Worm (Caenorhabditis elegans) whole organism, midembryonic: ENCODE results near the gene Y39B6A.30.
"Not testable (repeated sequence)": the region's sequence is repeated elsewhere in the genome, so short reads cannot be mapped to it uniquely, and the experiment has no call there.

ENCODE experiments used
- T22C8.4 ChIP-seq: fragments of 200-800 bp; sonication (Bioruptor generic); IDR thresholded peaks from 2 replicates; pipeline ENCODE4 v1.3.6; 2022; ENCODE audit warnings: missing genetic modification characterization, missing compliant biosample characterization
- cog-1 ChIP-seq: sonication (generic microtip); optimal IDR thresholded peaks from 2 replicates; lab custom pipeline; 2016; ENCODE audit warnings: missing genetic modification characterization, missing compliant biosample characterization
- flt-1 ChIP-seq: fragments of 200-800 bp; sonication (Bioruptor generic); IDR thresholded peaks from 2 replicates; pipeline ENCODE4 v1.3.6; 2022; ENCODE audit warnings: missing genetic modification characterization, missing compliant biosample characterization
- ref-1 ChIP-seq: fragments of 200-800 bp; sonication (Bioruptor generic); conservative IDR thresholded peaks from 2 replicates; pipeline ENCODE4 v1.3.6; 2022; ENCODE audit warnings: missing genetic modification reagents, missing genetic modification characterization, missing compliant biosample characterization
- tab-1 ChIP-seq: fragments of 200-800 bp; sonication (Bioruptor generic); IDR thresholded peaks from 2 replicates; pipeline ENCODE4 v1.3.6; 2022; ENCODE audit warnings: missing genetic modification characterization, missing compliant biosample characterization
- ztf-29 ChIP-seq: fragments of 200-800 bp; sonication (Bioruptor generic); IDR thresholded peaks from 2 replicates; pipeline ENCODE4 v1.3.6; 2022; ENCODE audit warnings: missing genetic modification reagents, missing genetic modification characterization, missing compliant biosample characterization

- TF ChIP-seq cog-1 (tag; lab: Kevin White, UChicago); flt-1 (GFP tag; lab: Robert Waterston, UW); ztf-29 (GFP tag; lab: Robert Waterston, UW); ref-1 (GFP tag; lab: Robert Waterston, UW); tab-1: not testable (repeated sequence)
- TF ChIP-seq T22C8.4 (GFP tag; lab: Robert Waterston, UW): peak; percentile 19
Observed at ce11 chrV:18984656-18985055, 29.7 kb upstream of the Y39B6A.30 start.
